Worm (Caenorhabditis elegans) whole organism, L1 larva: ENCODE measurements around the gene F13A2.5.

Experiments
- C04F5.9 ChIP-seq: sonication (generic microtip); optimal IDR thresholded peaks from 2 replicates; lab custom pipeline; 2016; ENCODE audit warnings: missing genetic modification characterization, missing compliant biosample characterization
- F16B12.6 ChIP-seq: fragments of 150-350 bp; optimal IDR thresholded peaks from 2 replicates; lab custom pipeline; 2014; ENCODE audit warnings: missing biosample characterization, missing genetic modification characterization
- blmp-1 ChIP-seq: fragments of 150-350 bp; optimal IDR thresholded peaks from 2 replicates; lab custom pipeline; 2014; ENCODE audit warnings: missing biosample characterization, missing genetic modification characterization
- ceh-8 ChIP-seq: fragments of 200-800 bp; sonication (Bioruptor generic); optimal IDR thresholded peaks from 2 replicates; lab custom pipeline; 2018; ENCODE audit warnings: mild to moderate bottlenecking, missing genetic modification characterization, moderate library complexity, missing compliant biosample characterization
- ceh-82 ChIP-seq, 3 experiments: fragments of 150-350 bp in 1 of 3; sonication (generic microtip) in 2 of 3; optimal IDR thresholded peaks; 2 replicates each; lab custom pipeline; 2014 to 2017; ENCODE audit warnings: missing biosample characterization in 3 of 3, missing genetic modification characterization in 3 of 3
- ceh-88 ChIP-seq: fragments of 200-800 bp; sonication (Bioruptor generic); IDR thresholded peaks from 2 replicates; pipeline ENCODE4 v1.3.6; 2022; ENCODE audit warnings: missing genetic modification characterization, missing compliant biosample characterization
- ces-1 ChIP-seq: fragments of 150-350 bp; optimal IDR thresholded peaks from 2 replicates; lab custom pipeline; 2014; ENCODE audit warnings: missing biosample characterization, missing genetic modification reagents, missing genetic modification characterization
- dsc-1 ChIP-seq: sonication (generic microtip); optimal IDR thresholded peaks from 2 replicates; lab custom pipeline; 2016; ENCODE audit warnings: mild to moderate bottlenecking, missing genetic modification characterization, missing compliant biosample characterization
- efl-1 ChIP-seq, 4 experiments: fragments of 150-350 bp; optimal IDR thresholded peaks in 3 of 4; peaks in 1 of 4; 1 replicate in 1 of 4; 2 replicates in 3 of 4; lab custom pipeline; 2014; ENCODE audit warnings: missing biosample characterization in 2 of 4, missing genetic modification characterization in 2 of 4, missing genetic modification reagents in 2 of 4
- egl-13 ChIP-seq: sonication (generic microtip); optimal IDR thresholded peaks from 2 replicates; lab custom pipeline; 2016; ENCODE audit warnings: missing genotype, missing genetic modification reagents, missing genetic modification characterization, missing compliant biosample characterization
- elt-2 ChIP-seq: sonication (generic microtip); optimal IDR thresholded peaks from 2 replicates; lab custom pipeline; 2016; ENCODE audit warnings: missing genetic modification characterization, mild to moderate bottlenecking, inconsistent platforms, missing compliant biosample characterization, missing genetic modification reagents
- elt-3 ChIP-seq, 6 experiments: fragments of 150-350 bp in 1 of 6; sonication (generic microtip); optimal IDR thresholded peaks; 2 replicates each; lab custom pipeline; 2017 to 2018; ENCODE audit warnings: missing biosample characterization in 6 of 6, missing genetic modification characterization in 6 of 6, inconsistent platforms in 1 of 6
- fkh-10 ChIP-seq: sonication (generic microtip); optimal IDR thresholded peaks from 2 replicates; lab custom pipeline; 2017; ENCODE audit warnings: missing biosample characterization, missing genetic modification reagents, missing genetic modification characterization
- fkh-4 ChIP-seq: sonication (generic microtip); optimal IDR thresholded peaks from 2 replicates; lab custom pipeline; 2016; ENCODE audit warnings: missing compliant biosample characterization, missing genetic modification characterization, borderline replicate concordance
- fkh-8 ChIP-seq: sonication (generic microtip); optimal IDR thresholded peaks from 2 replicates; lab custom pipeline; 2016; ENCODE audit warnings: mild to moderate bottlenecking, missing genetic modification characterization, missing compliant biosample characterization
- grh-1 ChIP-seq: fragments of 200-800 bp; sonication (Bioruptor generic); IDR thresholded peaks from 2 replicates; pipeline ENCODE4 v1.3.6; 2022; ENCODE audit warnings: missing genetic modification reagents, missing genetic modification characterization, missing compliant biosample characterization
- hlh-4 ChIP-seq: sonication (generic microtip); optimal IDR thresholded peaks from 2 replicates; lab custom pipeline; 2016; ENCODE audit warnings: mild to moderate bottlenecking, missing genetic modification characterization, missing compliant biosample characterization
- irx-1 ChIP-seq: sonication (generic microtip); optimal IDR thresholded peaks from 2 replicates; lab custom pipeline; 2016; ENCODE audit warnings: missing genetic modification characterization, missing compliant biosample characterization
- isw-1 ChIP-seq: fragments of 200-800 bp; sonication (Bioruptor generic); IDR thresholded peaks from 2 replicates; pipeline ENCODE4 v1.3.6; 2022; ENCODE audit warnings: missing genetic modification characterization, missing compliant biosample characterization
- jun-1 ChIP-seq: fragments of 150-350 bp; optimal IDR thresholded peaks from 2 replicates; lab custom pipeline; 2014; ENCODE audit warnings: missing biosample characterization, missing genetic modification reagents, missing genetic modification characterization
- lin-14 ChIP-seq: fragments of 200-800 bp; sonication (Bioruptor generic); optimal IDR thresholded peaks from 2 replicates; lab custom pipeline; 2018; ENCODE audit warnings: mild to moderate bottlenecking, missing genetic modification characterization, moderate library complexity, missing compliant biosample characterization
- lin-15B ChIP-seq: fragments of 150-350 bp; sonication (generic microtip); optimal IDR thresholded peaks from 3 replicates; lab custom pipeline; 2014; ENCODE audit warnings: missing biosample characterization, missing genetic modification characterization
- lin-35 ChIP-seq, 2 experiments: fragments of 150-350 bp; optimal IDR thresholded peaks; 2 replicates each; lab custom pipeline; 2014; ENCODE audit warnings: missing biosample characterization in 2 of 2, missing genetic modification characterization in 2 of 2, missing genetic modification reagents in 2 of 2
- lsy-2 ChIP-seq, 2 experiments: fragments of 150-350 bp; optimal IDR thresholded peaks; 2 replicates each; lab custom pipeline; 2014; ENCODE audit warnings: missing biosample characterization in 2 of 2, missing genetic modification characterization in 2 of 2
- mdl-1 ChIP-seq, 2 experiments: fragments of 150-350 bp; optimal IDR thresholded peaks; 2 replicates each; lab custom pipeline; 2014 to 2017; ENCODE audit warnings: missing biosample characterization in 2 of 2, missing genetic modification characterization in 2 of 2, inconsistent platforms in 1 of 2
- mef-2 ChIP-seq: fragments of 150-350 bp; optimal IDR thresholded peaks from 2 replicates; lab custom pipeline; 2014; ENCODE audit warnings: missing biosample characterization, missing genetic modification characterization
- mep-1 ChIP-seq: fragments of 150-350 bp; optimal IDR thresholded peaks from 2 replicates; lab custom pipeline; 2014; ENCODE audit warnings: missing biosample characterization, missing genetic modification characterization
- nhr-11 ChIP-seq: fragments of 150-350 bp; optimal IDR thresholded peaks from 2 replicates; lab custom pipeline; 2014; ENCODE audit warnings: missing biosample characterization, missing genetic modification characterization
- nhr-19 ChIP-seq: fragments of 200-800 bp; sonication (Bioruptor generic); conservative IDR thresholded peaks from 2 replicates; pipeline ENCODE4 v1.3.6; 2022; ENCODE audit warnings: missing genetic modification characterization, missing compliant biosample characterization
- nhr-20 ChIP-seq: sonication (generic microtip); optimal IDR thresholded peaks from 2 replicates; lab custom pipeline; 2016; ENCODE audit warnings: mild to moderate bottlenecking, missing genetic modification characterization, missing compliant biosample characterization
- nhr-47 ChIP-seq: sonication (generic microtip); optimal IDR thresholded peaks from 2 replicates; lab custom pipeline; 2016; ENCODE audit warnings: mild to moderate bottlenecking, missing genetic modification characterization, moderate library complexity, missing compliant biosample characterization
- nhr-71 ChIP-seq: sonication (generic microtip); optimal IDR thresholded peaks from 2 replicates; lab custom pipeline; 2016; ENCODE audit warnings: mild to moderate bottlenecking, missing genetic modification characterization, moderate library complexity, missing compliant biosample characterization
- nhr-77 ChIP-seq: fragments of 150-350 bp; optimal IDR thresholded peaks from 2 replicates; lab custom pipeline; 2014; ENCODE audit warnings: missing biosample characterization, missing genetic modification characterization
- nhr-84 ChIP-seq: sonication (generic microtip); optimal IDR thresholded peaks from 2 replicates; lab custom pipeline; 2017; ENCODE audit warnings: missing biosample characterization, missing genetic modification characterization
- nhr-85 ChIP-seq: sonication (generic microtip); peaks from one replicate; lab custom pipeline; 2016; ENCODE audit warnings: missing genetic modification characterization, inconsistent platforms, missing compliant biosample characterization
- nhr-90 ChIP-seq: sonication (generic microtip); optimal IDR thresholded peaks from 2 replicates; lab custom pipeline; 2016; ENCODE audit warnings: mild to moderate bottlenecking, missing genetic modification characterization, missing compliant biosample characterization; ENCODE audit not compliant: poor library complexity
- pax-3 ChIP-seq: fragments of 200-800 bp; sonication (Bioruptor generic); optimal IDR thresholded peaks from 2 replicates; lab custom pipeline; 2018; ENCODE audit warnings: mild to moderate bottlenecking, missing genetic modification characterization, moderate library complexity, missing compliant biosample characterization
- rnt-1 ChIP-seq: sonication (generic microtip); optimal IDR thresholded peaks from 2 replicates; lab custom pipeline; 2016; ENCODE audit warnings: mild to moderate bottlenecking, missing genetic modification characterization, moderate library complexity, missing compliant biosample characterization
- skn-1 ChIP-seq: fragments of 150-350 bp; optimal IDR thresholded peaks from 2 replicates; lab custom pipeline; 2014; ENCODE audit warnings: missing biosample characterization, missing genetic modification characterization
- snpc-4 ChIP-seq: fragments of 150-350 bp; optimal IDR thresholded peaks from 2 replicates; lab custom pipeline; 2014; ENCODE audit warnings: missing biosample characterization, missing genetic modification characterization
- snu-23 ChIP-seq: sonication (generic microtip); optimal IDR thresholded peaks from 2 replicates; lab custom pipeline; 2016; ENCODE audit warnings: missing genetic modification characterization, missing compliant biosample characterization
- sox-4 ChIP-seq: sonication (generic microtip); optimal IDR thresholded peaks from 2 replicates; lab custom pipeline; 2016; ENCODE audit warnings: missing genetic modification characterization, missing compliant biosample characterization
- sup-37 ChIP-seq: fragments of 200-800 bp; sonication (Bioruptor generic); optimal IDR thresholded peaks from 2 replicates; lab custom pipeline; 2018; ENCODE audit warnings: mild to moderate bottlenecking, missing genetic modification characterization, missing compliant biosample characterization
- swsn-7 ChIP-seq: sonication (generic microtip); optimal IDR thresholded peaks from 2 replicates; lab custom pipeline; 2016; ENCODE audit warnings: missing genetic modification characterization, missing compliant biosample characterization
- tbx-2 ChIP-seq: sonication (generic microtip); optimal IDR thresholded peaks from 2 replicates; lab custom pipeline; 2016; ENCODE audit warnings: missing genetic modification characterization, missing compliant biosample characterization
- tlp-1 ChIP-seq: fragments of 150-350 bp; optimal IDR thresholded peaks from 2 replicates; lab custom pipeline; 2014; ENCODE audit warnings: missing biosample characterization, missing genetic modification characterization
- unc-62 ChIP-seq: fragments of 150-350 bp; optimal IDR thresholded peaks from 2 replicates; lab custom pipeline; 2014; ENCODE audit warnings: missing biosample characterization, missing genetic modification reagents, missing genetic modification characterization
- unc-86 ChIP-seq: sonication (generic microtip); optimal IDR thresholded peaks from 2 replicates; lab custom pipeline; 2016; ENCODE audit warnings: missing genetic modification characterization, missing compliant biosample characterization
- unc-98 ChIP-seq: fragments of 200-800 bp; sonication (Bioruptor generic); IDR thresholded peaks from 2 replicates; pipeline ENCODE4 v1.3.6; 2022; ENCODE audit warnings: missing genetic modification characterization, missing compliant biosample characterization
- vab-15 ChIP-seq: sonication (generic microtip); optimal IDR thresholded peaks from 2 replicates; lab custom pipeline; 2017; ENCODE audit warnings: missing genotype, mild to moderate bottlenecking, missing genetic modification characterization, missing compliant biosample characterization

F13A2.5 gene

ce11 chrV:4401865-4402264 is at the start of gene F13A2.5:
Gene F13A2.5 (minus strand): TSS chrV:4401965.
- TF ChIP-seq snu-23 (no peak), hlh-4 (tag; lab: Kevin White, UChicago) (no peak), nhr-47 (tag; lab: Kevin White, UChicago) (no peak), elt-3 (tag; optimal IDR thresholded peaks at IDR 0.05; lab: Kevin White, UChicago) (no peak), nhr-20 (no peak), blmp-1 (no peak), lin-15B (tag; lab: Kevin White, UChicago) (no peak), fkh-8 (tag; lab: Kevin White, UChicago) (no peak)

- peak; percentile 76 for TF ChIP-seq nhr-71 (tag; lab: Kevin White, UChicago)
- no peak for TF ChIP-seq pax-3 (tag; lab: Kevin White, UChicago)
- TF ChIP-seq lin-14 (GFP tag; lab: Kevin White, UChicago), result peak; percentile 61
- peak; percentile 16 for TF ChIP-seq jun-1 (tag; lab: Kevin White, UChicago)
- peak; percentile 45 for TF ChIP-seq isw-1 (GFP tag; lab: Robert Waterston, UW)
- TF ChIP-seq elt-2, result peak; percentile 56
- no peak for TF ChIP-seq nhr-84 (tag; lab: Kevin White, UChicago)
- peak; percentile 96 to 97 for TF ChIP-seq lin-35 (GFP tag; optimal IDR thresholded peaks at IDR 0.05; lab: Kevin White, UChicago)
- TF ChIP-seq grh-1 (GFP tag; lab: Robert Waterston, UW), result 0 out of 2 replicates have a peak, but pooled peaks have one; percentile 18
- TF ChIP-seq unc-98 (GFP tag; lab: Robert Waterston, UW), result no peak
- no peak for TF ChIP-seq sup-37 (GFP tag; lab: Kevin White, UChicago)
- no peak for TF ChIP-seq unc-62 (GFP tag; lab: Kevin White, UChicago)
- TF ChIP-seq lsy-2 (tag; optimal IDR thresholded peaks at IDR 0.05; lab: Kevin White, UChicago), result peak; percentile 71 to 80
- peak; percentile 29 for TF ChIP-seq vab-15 (tag; lab: Kevin White, UChicago)
- TF ChIP-seq mef-2 (tag; lab: Kevin White, UChicago), result no peak
- TF ChIP-seq skn-1 (tag; lab: Kevin White, UChicago), result peak; percentile 51
- peak; percentile 3 for TF ChIP-seq sox-4
- TF ChIP-seq swsn-7 (tag; lab: Kevin White, UChicago), result peak; percentile 60
- no peak for TF ChIP-seq ceh-8 (GFP tag; lab: Kevin White, UChicago)
- peak; percentile 58 for TF ChIP-seq nhr-90 (tag; lab: Kevin White, UChicago)
- TF ChIP-seq nhr-20, result peak; percentile 59
- peak; percentile 81 for TF ChIP-seq nhr-47 (tag; lab: Kevin White, UChicago)
- TF ChIP-seq F16B12.6 (tag; lab: Kevin White, UChicago), result peak; percentile 36
- TF ChIP-seq tbx-2 (tag; lab: Kevin White, UChicago), result peak; percentile 50
- peak; percentile 67 for TF ChIP-seq dsc-1
- peak; percentile 39 to 80 (median 56) for TF ChIP-seq ceh-82 (tag; optimal IDR thresholded peaks at IDR 0.05; lab: Kevin White, UChicago)
- peak in 1 of 2 experiments; percentile 22 for TF ChIP-seq mdl-1 (tag; optimal IDR thresholded peaks at IDR 0.05; lab: Kevin White, UChicago)
- TF ChIP-seq unc-86 (tag; lab: Kevin White, UChicago), result peak; percentile 46
- TF ChIP-seq nhr-19 (GFP tag; lab: Robert Waterston, UW), result peak; percentile 50
- no peak for TF ChIP-seq ces-1 (GFP tag; lab: Kevin White, UChicago)
- peak; percentile 44 for TF ChIP-seq snpc-4 (tag; lab: Kevin White, UChicago)
- TF ChIP-seq elt-3 (tag; optimal IDR thresholded peaks at IDR 0.05; lab: Kevin White, UChicago), result peak in 1 of 6 experiments; percentile 11
- peak; percentile 25 for TF ChIP-seq fkh-10 (GFP tag; lab: Kevin White, UChicago)
- TF ChIP-seq fkh-4 (tag; lab: Kevin White, UChicago), result no peak
- peak; percentile 58 for TF ChIP-seq irx-1
- TF ChIP-seq nhr-11, result peak; percentile 14
- TF ChIP-seq mep-1 (tag; lab: Kevin White, UChicago), result peak; percentile 62
- TF ChIP-seq rnt-1 (tag; lab: Kevin White, UChicago), result peak; percentile 53
- TF ChIP-seq egl-13 (tag; lab: Kevin White, UChicago), result peak; percentile 24
- TF ChIP-seq tlp-1 (tag; lab: Kevin White, UChicago), result no peak
- peak; percentile 35 for TF ChIP-seq nhr-77 (tag; lab: Kevin White, UChicago)
- TF ChIP-seq ceh-88, result no peak
- peak; percentile 92 to 96 for TF ChIP-seq efl-1 (optimal IDR thresholded peaks at IDR 0.05; lab: Kevin White, UChicago)
- TF ChIP-seq efl-1 (GFP tag; optimal IDR thresholded peaks at IDR 0.05 in 1 of 2; lab: Kevin White, UChicago), result peak; percentile 96 to 99
- peak; percentile 1 for TF ChIP-seq lin-15B (tag; lab: Kevin White, UChicago)
- peak; percentile 80 for TF ChIP-seq nhr-85 (tag; lab: Kevin White, UChicago)
- peak; percentile 23 for TF ChIP-seq C04F5.9 (tag; lab: Kevin White, UChicago)
Measured at ce11 chrV:4450523-4451089, 48.8 kb upstream of the F13A2.5 start, which contains the start of gene rft-2. Gene rft-2 (minus strand): TSS chrV:4450563.
